Worm (Caenorhabditis elegans) whole organism, L2 larva: ENCODE results near the gene Y41D4B.11.

Experiments used
- C34F6.9 ChIP-seq: fragments of 150-350 bp; optimal IDR thresholded peaks from 2 replicates; lab custom pipeline; 2014; ENCODE audit warnings: missing biosample characterization, missing genetic modification characterization
- F13H6.1 ChIP-seq: sonication (generic microtip); optimal IDR thresholded peaks from 2 replicates; lab custom pipeline; 2016; ENCODE audit warnings: missing genetic modification characterization, missing compliant biosample characterization
- Y55F3AM.14 ChIP-seq: fragments of 200-800 bp; sonication (Bioruptor generic); optimal IDR thresholded peaks from 2 replicates; lab custom pipeline; 2018; ENCODE audit warnings: mild to moderate bottlenecking, missing genetic modification characterization, missing compliant biosample characterization
- ama-1 ChIP-seq: fragments of 150-350 bp; optimal IDR thresholded peaks from 2 replicates; lab custom pipeline; 2018; ENCODE audit warnings: inconsistent platforms
- blmp-1 ChIP-seq: sonication (generic microtip); optimal IDR thresholded peaks from 2 replicates; lab custom pipeline; 2017; ENCODE audit warnings: missing genetic modification characterization, mild to moderate bottlenecking, missing compliant biosample characterization, antibody characterized with exemption, moderate library complexity; ENCODE audit not compliant: insufficient read depth
- crh-2 ChIP-seq: sonication (generic microtip); optimal IDR thresholded peaks from 2 replicates; lab custom pipeline; 2017; ENCODE audit warnings: missing biosample characterization, missing genetic modification characterization
- fos-1 ChIP-seq: fragments of 150-350 bp; optimal IDR thresholded peaks from 2 replicates; lab custom pipeline; 2014; ENCODE audit warnings: missing biosample characterization, missing genetic modification characterization
- lin-11 ChIP-seq: fragments of 150-350 bp; sonication (generic microtip); optimal IDR thresholded peaks from 2 replicates; lab custom pipeline; 2014; ENCODE audit warnings: missing biosample characterization, missing genetic modification characterization, inconsistent platforms, mixed read lengths
- lin-13 ChIP-seq: fragments of 150-350 bp; optimal IDR thresholded peaks from 2 replicates; lab custom pipeline; 2014; ENCODE audit warnings: missing biosample characterization, missing genetic modification reagents, missing genetic modification characterization
- lsy-2 ChIP-seq, 2 experiments: fragments of 150-350 bp in 1 of 2; sonication (generic microtip) in 1 of 2; optimal IDR thresholded peaks; 2 replicates each; lab custom pipeline; 2014 to 2017; ENCODE audit warnings: missing biosample characterization in 2 of 2, missing genetic modification characterization in 2 of 2
- mab-5 ChIP-seq: fragments of 150-350 bp; optimal IDR thresholded peaks from 2 replicates; lab custom pipeline; 2014; ENCODE audit warnings: missing biosample characterization, missing genetic modification characterization
- mbf-1 ChIP-seq: sonication (generic microtip); optimal IDR thresholded peaks from 2 replicates; lab custom pipeline; 2017; ENCODE audit warnings: missing biosample characterization, missing genetic modification characterization
- nhr-12 ChIP-seq: fragments of 150-350 bp; optimal IDR thresholded peaks from 2 replicates; lab custom pipeline; 2014; ENCODE audit warnings: missing biosample characterization, missing genetic modification characterization
- nhr-129 ChIP-seq: fragments of 150-350 bp; optimal IDR thresholded peaks from 2 replicates; lab custom pipeline; 2014; ENCODE audit warnings: missing biosample characterization, missing genetic modification characterization
- nhr-21 ChIP-seq: fragments of 150-350 bp; optimal IDR thresholded peaks from 2 replicates; lab custom pipeline; 2014; ENCODE audit warnings: missing biosample characterization, missing genetic modification characterization
- nhr-237 ChIP-seq: fragments of 150-350 bp; optimal IDR thresholded peaks from 2 replicates; lab custom pipeline; 2014; ENCODE audit warnings: missing biosample characterization, missing genetic modification characterization
- nhr-25 ChIP-seq: fragments of 150-350 bp; sonication (generic microtip); optimal IDR thresholded peaks from 3 replicates; lab custom pipeline; 2014; ENCODE audit warnings: missing biosample characterization, missing genetic modification characterization
- nhr-6 ChIP-seq: fragments of 150-350 bp; optimal IDR thresholded peaks from 2 replicates; lab custom pipeline; 2014; ENCODE audit warnings: missing biosample characterization, missing genetic modification characterization
- skn-1 ChIP-seq: sonication (generic microtip); optimal IDR thresholded peaks from 2 replicates; lab custom pipeline; 2017; ENCODE audit warnings: missing biosample characterization, missing genetic modification characterization
- sma-9 ChIP-seq, 2 experiments: fragments of 150-350 bp in 1 of 2; sonication (generic microtip) in 1 of 2; optimal IDR thresholded peaks; 2 replicates each; lab custom pipeline; 2014 to 2016; ENCODE audit warnings: missing genetic modification characterization in 2 of 2, mild to moderate bottlenecking in 1 of 2, missing biosample characterization in 1 of 2, missing compliant biosample characterization in 1 of 2, missing genetic modification reagents in 1 of 2, moderate library complexity in 1 of 2
- unc-39 ChIP-seq: fragments of 150-350 bp; optimal IDR thresholded peaks from 2 replicates; lab custom pipeline; 2014; ENCODE audit warnings: missing biosample characterization, missing genetic modification characterization
- unc-55 ChIP-seq: fragments of 150-350 bp; sonication (generic microtip); optimal IDR thresholded peaks from 3 replicates; lab custom pipeline; 2014; ENCODE audit warnings: missing biosample characterization, missing genetic modification reagents, missing genetic modification characterization
- ztf-4 ChIP-seq: fragments of 150-350 bp; optimal IDR thresholded peaks from 2 replicates; lab custom pipeline; 2014; ENCODE audit warnings: missing biosample characterization, missing genetic modification characterization

Y41D4B.11 gene

DNA sequence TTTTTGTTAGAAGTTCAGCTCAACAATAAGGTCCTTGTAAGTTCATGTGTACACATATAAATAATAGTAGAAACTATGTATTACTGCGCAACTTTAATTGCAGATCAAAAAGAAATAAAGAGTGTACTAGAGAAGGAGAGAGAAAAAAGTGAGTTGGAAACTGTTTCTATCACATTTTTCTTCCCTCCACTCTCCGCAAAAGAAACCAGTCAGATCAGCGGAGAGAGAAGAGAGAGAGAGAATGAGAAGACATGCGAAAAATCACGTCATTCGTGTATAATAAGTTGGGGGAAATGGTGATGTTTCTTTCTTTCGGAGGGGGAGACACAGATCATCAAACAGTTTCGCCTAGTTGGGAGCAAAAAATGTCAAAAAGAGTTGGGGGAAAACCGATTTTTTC lies 49.8 kb downstream of the Y41D4B.11 start:
- TF ChIP-seq nhr-21, result peak; percentile 52
- TF ChIP-seq mab-5 (tag; lab: Kevin White, UChicago), result no peak
- TF ChIP-seq blmp-1 (tag; lab: Kevin White, UChicago), result peak; percentile 76
- no peak for TF ChIP-seq ama-1 (lab: Kevin White, UChicago)
- peak; percentile 59 for TF ChIP-seq F13H6.1 (tag; lab: Kevin White, UChicago)
- TF ChIP-seq ztf-4 (tag; lab: Kevin White, UChicago), result peak; percentile 45
- TF ChIP-seq sma-9 (GFP tag; optimal IDR thresholded peaks at IDR 0.05; lab: Kevin White, UChicago), result peak; percentile 51
- no peak for TF ChIP-seq sma-9 (tag; optimal IDR thresholded peaks at IDR 0.05; lab: Kevin White, UChicago)
- peak; percentile 46 for TF ChIP-seq nhr-129 (tag; lab: Kevin White, UChicago)
- peak; percentile 53 for TF ChIP-seq fos-1
- peak in 1 of 2 experiments; percentile 33 for TF ChIP-seq lsy-2 (tag; optimal IDR thresholded peaks at IDR 0.05; lab: Kevin White, UChicago)
- TF ChIP-seq skn-1 (tag; lab: Kevin White, UChicago), result no peak
- peak; percentile 22 for TF ChIP-seq C34F6.9
- TF ChIP-seq crh-2, result peak; percentile 76
- TF ChIP-seq nhr-12 (tag; lab: Kevin White, UChicago), result no peak
- no peak for TF ChIP-seq unc-55
- TF ChIP-seq unc-39 (tag; lab: Kevin White, UChicago), result no peak
- peak; percentile 80 for TF ChIP-seq nhr-25 (tag; lab: Kevin White, UChicago)
- TF ChIP-seq nhr-6, result peak; percentile 35

- no peak for TF ChIP-seq lin-11
- TF ChIP-seq nhr-129 (tag; lab: Kevin White, UChicago), result peak; percentile 12
- peak; percentile 19 for TF ChIP-seq fos-1
- no peak for TF ChIP-seq C34F6.9
- TF ChIP-seq Y55F3AM.14 (GFP tag; lab: Kevin White, UChicago), result no peak
- peak; percentile 41 for TF ChIP-seq crh-2
- no peak for TF ChIP-seq mbf-1
- TF ChIP-seq nhr-237 (tag; lab: Kevin White, UChicago), result no peak
- no peak for TF ChIP-seq lin-13 (GFP tag; lab: Kevin White, UChicago)
- TF ChIP-seq, all 48 proteins: peak for 3
Measured at ce11 chrIV:1657069-1657468, 51.6 kb downstream of the Y41D4B.11 start.
